Worm (Caenorhabditis elegans) whole organism, young adult: ENCODE results near the gene pha-1.

ENCODE experiments used
- F52B5.7 ChIP-seq: sonication (generic microtip); optimal IDR thresholded peaks from 2 replicates; lab custom pipeline; 2016; ENCODE audit warnings: mild to moderate bottlenecking, missing genetic modification characterization, missing compliant biosample characterization
- lir-1 ChIP-seq: fragments of 200-800 bp; sonication (Bioruptor generic); conservative IDR thresholded peaks from 2 replicates; pipeline ENCODE4 v1.3.6; 2022; ENCODE audit warnings: missing genetic modification reagents, missing genetic modification characterization, missing compliant biosample characterization
- nhr-90 ChIP-seq: sonication (generic microtip); optimal IDR thresholded peaks from 2 replicates; lab custom pipeline; 2016; ENCODE audit warnings: missing genotype, mild to moderate bottlenecking, missing genetic modification characterization, missing compliant biosample characterization

- no peak for TF ChIP-seq lir-1 (GFP tag; lab: Robert Waterston, UW)
- TF ChIP-seq nhr-90 (tag; lab: Kevin White, UChicago): no peak
- TF ChIP-seq F52B5.7 (tag; lab: Kevin White, UChicago): no peak
Measured at ce11 chrIII:11099864-11100263, 31.7 kb upstream of the pha-1 start, which contains the start of gene hmt-1.
